Fruit fly (Drosophila melanogaster) whole organism, prepupa: ENCODE measurements around the gene SclA.

Experiments
- CG6808 ChIP-seq: fragments of 200-800 bp; sonication (Bioruptor generic); optimal IDR thresholded peaks from 3 replicates; lab custom pipeline; 2017; ENCODE audit warnings: missing biosample characterization, missing genetic modification characterization, mild to moderate bottlenecking, moderate library complexity, missing genetic modification reagents
- CG8119 ChIP-seq: fragments of 200-800 bp; sonication (Bioruptor generic); IDR thresholded peaks from 3 replicates; pipeline ENCODE4 v1.3.6; 2022; ENCODE audit warnings: missing biosample characterization, missing genetic modification characterization
- Ets21C ChIP-seq: fragments of 200-800 bp; sonication (Bioruptor generic); optimal IDR thresholded peaks from 3 replicates; lab custom pipeline; 2016; ENCODE audit warnings: missing biosample characterization, missing genetic modification characterization
- Sox15 ChIP-seq: fragments of 200-800 bp; sonication (Bioruptor generic); optimal IDR thresholded peaks from 3 replicates; lab custom pipeline; 2016; ENCODE audit warnings: missing biosample characterization, missing genetic modification characterization
- dsx ChIP-seq: fragments of 200-800 bp; optimal IDR thresholded peaks from 3 replicates; lab custom pipeline; 2019; ENCODE audit warnings: missing biosample characterization, mild to moderate bottlenecking, missing genetic modification characterization, moderate library complexity; ENCODE audit not compliant: poor library complexity, severe bottlenecking
- fkh ChIP-seq: fragments of 200-800 bp; sonication (Bioruptor generic); optimal IDR thresholded peaks from 3 replicates; lab custom pipeline; 2017; ENCODE audit warnings: missing biosample characterization, mild to moderate bottlenecking, missing genetic modification characterization, moderate library complexity
- salr ChIP-seq, 2 experiments: fragments of 200-800 bp; sonication (Bioruptor generic); optimal IDR thresholded peaks; 3 replicates each; lab custom pipeline; 2016 to 2018; ENCODE audit warnings: missing biosample characterization in 2 of 2, missing genetic modification characterization in 2 of 2, mild to moderate bottlenecking in 1 of 2
- ss ChIP-seq, 2 experiments: fragments of 200-800 bp; sonication (Bioruptor generic); optimal IDR thresholded peaks; 2 replicates in 1 of 2; 3 replicates in 1 of 2; lab custom pipeline; 2017 to 2018; ENCODE audit warnings: mild to moderate bottlenecking in 2 of 2, missing biosample characterization in 2 of 2, missing genetic modification characterization in 2 of 2, moderate library complexity in 1 of 2

DNA sequence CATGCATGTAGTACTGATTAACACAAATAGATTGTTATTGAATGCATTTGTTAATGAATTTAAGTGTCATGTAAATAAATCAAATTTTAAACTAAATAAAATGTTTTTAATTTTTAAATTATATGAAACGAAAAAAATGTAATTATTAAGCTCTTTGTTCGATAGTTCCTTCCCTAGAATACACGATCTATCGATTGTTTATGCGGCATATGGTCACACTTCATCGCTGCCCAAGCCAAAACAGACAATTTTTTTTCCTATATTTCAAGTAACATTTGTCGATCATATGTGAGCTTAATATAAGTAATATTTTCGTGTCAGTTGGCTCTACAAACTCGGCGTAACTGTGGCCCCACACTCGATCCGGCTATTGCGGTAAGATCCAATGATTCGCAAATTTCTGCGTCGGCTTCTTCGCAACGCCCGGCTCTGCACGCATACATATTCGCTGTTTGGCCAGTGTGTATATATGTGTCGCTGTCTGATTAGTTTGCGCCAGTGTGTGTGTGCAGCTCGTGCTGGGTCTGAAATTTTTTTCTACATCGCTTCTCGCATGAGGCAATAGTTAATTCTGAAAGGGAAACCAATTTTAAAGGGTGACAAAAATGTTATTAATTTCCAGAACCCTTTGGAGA is 10.8 kb upstream of the SclA start, which contains the start of gene AspRS-m:
- TF ChIP-seq CG6808 (GFP tag; lab: Kevin White, UChicago) = no peak
- no peak for TF ChIP-seq Sox15 (GFP tag; lab: Kevin White, UChicago)
- TF ChIP-seq CG8119 = no peak
- TF ChIP-seq salr (GFP tag; optimal IDR thresholded peaks at IDR 0.05; lab: Kevin White, UChicago) = no peak
- TF ChIP-seq ss (GFP tag; optimal IDR thresholded peaks at IDR 0.05; lab: Kevin White, UChicago) = no peak
- TF ChIP-seq dsx = no peak
- TF ChIP-seq fkh (GFP tag; lab: Kevin White, UChicago) = no peak
- TF ChIP-seq Ets21C (GFP tag; lab: Kevin White, UChicago) = no peak
